Fruit fly (Drosophila melanogaster): ENCODE measurements around the gene CG5909.

The CG5909 gene

DNA sequence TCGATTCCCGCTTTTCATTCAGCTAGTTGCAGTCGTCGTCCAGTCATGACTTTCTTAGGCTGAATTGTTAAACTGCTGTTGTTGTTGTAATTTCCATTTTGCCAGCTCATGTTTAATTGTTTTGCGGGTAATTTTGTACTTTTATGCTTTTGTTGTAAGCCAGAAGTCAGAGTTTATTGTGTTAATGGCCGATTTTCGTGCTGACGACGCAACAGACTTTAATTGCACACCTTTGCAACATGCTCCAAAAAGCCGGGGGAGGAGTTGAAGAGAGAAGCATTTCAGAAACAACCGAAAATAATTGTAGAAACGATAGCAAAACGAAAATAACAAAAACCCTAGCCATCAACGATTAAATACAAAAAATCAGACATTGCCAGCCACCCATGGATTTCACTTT is 22.3 kb upstream of the CG5909 start:
- TF ChIP-seq CG17801 (GFP tag; optimal IDR thresholded peaks at IDR 0.05; ENCODE audit: partially characterized antibody) = peak; percentile 9

dm6 chr3R:27139963-27140362 is 21.0 kb upstream of the CG5909 start:
- no peak for TF ChIP-seq CG17801 (GFP tag; optimal IDR thresholded peaks at IDR 0.05; ENCODE audit: partially characterized antibody)

DNA sequence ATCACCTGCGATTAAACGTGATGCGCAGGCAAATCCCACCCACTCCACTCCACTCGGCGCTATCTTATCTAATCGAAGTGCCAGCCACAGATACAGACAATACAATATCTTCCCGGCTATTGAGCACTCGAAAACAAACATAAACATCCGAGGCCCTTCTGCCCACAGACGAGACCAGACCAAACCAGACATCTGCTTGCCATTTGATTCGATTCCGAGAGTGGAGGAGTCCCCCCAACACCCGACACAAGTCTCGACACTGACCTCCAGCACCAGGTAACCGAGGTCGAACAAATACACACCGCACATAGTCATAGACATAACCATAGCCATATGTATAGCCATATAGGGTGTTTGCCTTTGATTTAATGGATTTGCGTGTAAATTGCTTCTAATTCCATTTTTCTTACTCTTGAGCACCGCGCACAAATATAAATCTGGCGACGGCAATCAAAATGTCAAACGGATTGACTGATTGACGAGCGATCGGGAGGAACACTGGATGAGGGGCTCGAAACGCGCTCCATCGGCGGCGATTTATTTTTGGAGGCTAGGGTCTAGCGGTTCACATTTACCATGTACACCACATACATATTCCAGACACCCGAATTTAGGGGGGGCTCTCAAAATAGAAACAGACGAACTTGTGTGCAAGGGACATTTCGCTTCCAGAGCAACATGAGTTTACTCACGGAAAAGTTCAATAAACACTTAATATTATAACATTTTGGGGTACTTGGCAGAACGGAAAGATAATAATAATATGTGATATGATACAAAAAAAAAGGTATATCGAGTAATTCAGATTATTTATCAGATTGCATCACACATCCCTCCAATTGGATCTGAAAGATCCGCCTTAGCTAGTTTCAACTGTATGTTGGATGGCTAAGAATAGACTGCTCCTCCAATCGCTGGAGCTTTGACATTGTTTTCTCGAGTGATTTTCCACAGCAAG is 11.9 kb upstream of the CG5909 start:
- no peak for TF ChIP-seq CG17801 (GFP tag; optimal IDR thresholded peaks at IDR 0.05; ENCODE audit: partially characterized antibody)

- TF ChIP-seq CG17801 (GFP tag; optimal IDR thresholded peaks at IDR 0.05; ENCODE audit: partially characterized antibody) = peak; percentile 36
These were observed 10.9 kb upstream of the CG5909 start for dm6 chr3R:27149884-27150676.

dm6 chr3R:27150685-27151515 is 10.1 kb upstream of the CG5909 start, which contains the start of gene CG6051:
Gene CG6051 (minus strand): TSS chr3R:27151069.
- TF ChIP-seq CG17801 (GFP tag; optimal IDR thresholded peaks at IDR 0.05; ENCODE audit: partially characterized antibody) = peak; percentile 53

DNA sequence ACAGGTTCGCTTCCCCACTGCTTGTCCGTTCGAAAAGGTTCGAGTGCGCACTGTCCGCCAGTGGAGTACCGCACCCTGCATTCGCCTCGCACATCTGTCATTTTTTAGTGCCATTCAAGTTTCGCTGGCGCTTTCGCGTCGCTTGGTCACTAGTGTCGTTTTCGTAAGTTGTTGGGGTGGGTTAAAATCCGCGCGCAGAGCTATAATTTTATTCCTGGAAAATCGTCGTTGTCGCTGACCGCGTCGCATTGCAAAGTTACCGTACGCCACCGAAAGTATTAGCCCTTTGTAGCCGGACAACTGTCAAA is 9.5 kb upstream of the CG5909 start, which contains the start of gene Men-b:
Gene Men-b (plus strand): TSS at position 147 of the 308 bp plus-strand sequence.
- peak; percentile 8 for TF ChIP-seq CG17801 (GFP tag; optimal IDR thresholded peaks at IDR 0.05; ENCODE audit: partially characterized antibody)

- TF ChIP-seq CG17801 (GFP tag; optimal IDR thresholded peaks at IDR 0.05; ENCODE audit: partially characterized antibody) = peak; percentile 69
These were observed 8.6 kb upstream of the CG5909 start for dm6 chr3R:27152129-27152968.

DNA sequence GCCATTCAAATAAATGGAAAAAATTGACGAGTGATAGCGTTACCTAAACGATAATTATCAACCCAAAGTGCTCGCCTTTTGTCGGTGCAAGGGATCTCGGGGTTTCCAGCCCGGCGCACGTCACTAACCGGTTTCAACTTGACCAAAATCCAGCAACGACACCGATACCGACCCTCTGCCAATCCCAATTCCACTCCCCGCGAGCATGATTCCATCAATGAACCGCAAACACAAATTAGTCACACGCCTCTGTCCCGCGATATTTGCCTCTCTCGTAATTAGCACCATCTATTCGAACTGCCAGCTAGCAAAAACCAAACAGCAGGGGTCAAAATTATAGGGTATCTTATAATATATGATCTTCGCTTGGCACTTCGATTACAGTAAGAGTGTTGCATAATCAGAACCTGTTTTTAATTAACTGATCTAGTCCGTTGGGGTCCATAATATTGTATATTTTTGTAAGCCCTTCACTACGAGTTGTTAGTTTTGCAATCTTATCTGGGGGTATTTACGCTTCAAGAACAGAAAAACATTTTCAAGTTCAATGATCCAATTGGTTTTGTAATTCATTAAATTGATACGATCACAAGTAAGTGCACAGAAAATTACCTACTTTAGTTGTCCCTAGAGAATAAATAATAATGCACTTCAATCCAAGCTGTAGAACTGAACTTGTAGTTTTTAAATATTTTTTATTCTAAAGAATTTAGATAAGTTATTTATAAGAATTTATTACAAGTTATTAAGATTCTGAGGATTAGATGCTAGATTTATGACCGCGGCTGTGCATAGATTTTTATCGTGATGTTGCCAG is 7.7 kb upstream of the CG5909 start:
- no peak for TF ChIP-seq CG17801 (GFP tag; optimal IDR thresholded peaks at IDR 0.05; ENCODE audit: partially characterized antibody)

dm6 chr3R:27154001-27154400 is 7.0 kb upstream of the CG5909 start:
- no peak for TF ChIP-seq CG17801 (GFP tag; optimal IDR thresholded peaks at IDR 0.05; ENCODE audit: partially characterized antibody)

- no peak for TF ChIP-seq CG17801 (GFP tag; optimal IDR thresholded peaks at IDR 0.05; ENCODE audit: partially characterized antibody)
These were observed 3.1 kb upstream of the CG5909 start, which contains the start of gene grass for dm6 chr3R:27157814-27158213. Gene grass (plus strand): TSS chr3R:27157948.

DNA sequence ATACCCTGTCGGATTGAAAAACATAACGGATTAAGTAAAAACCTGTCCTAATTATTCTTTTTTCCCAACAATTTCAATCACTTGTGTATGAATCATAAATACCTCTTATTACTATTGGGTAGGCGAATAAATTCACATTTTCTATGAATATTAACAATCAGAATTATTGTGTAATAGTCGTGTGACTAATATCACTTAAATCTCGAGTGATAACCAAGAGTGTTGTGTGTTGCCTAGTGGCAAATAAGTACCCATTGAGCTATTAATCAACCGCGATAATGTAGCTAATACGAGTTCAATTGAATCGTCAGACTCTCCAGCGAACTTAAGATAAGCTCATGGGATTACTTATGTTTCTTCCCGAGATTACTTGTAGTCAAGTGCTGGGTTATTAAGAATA is 1.1 kb upstream of the CG5909 start:
- no peak for TF ChIP-seq CG17801 (GFP tag; optimal IDR thresholded peaks at IDR 0.05; ENCODE audit: partially characterized antibody)

dm6 chr3R:27162824-27163223 is 1.9 kb downstream of the CG5909 start, which contains the start of gene ppk31:
Gene ppk31 (plus strand): TSS chr3R:27163124.
- TF ChIP-seq CG17801 (GFP tag; optimal IDR thresholded peaks at IDR 0.05; ENCODE audit: partially characterized antibody) = no peak

DNA sequence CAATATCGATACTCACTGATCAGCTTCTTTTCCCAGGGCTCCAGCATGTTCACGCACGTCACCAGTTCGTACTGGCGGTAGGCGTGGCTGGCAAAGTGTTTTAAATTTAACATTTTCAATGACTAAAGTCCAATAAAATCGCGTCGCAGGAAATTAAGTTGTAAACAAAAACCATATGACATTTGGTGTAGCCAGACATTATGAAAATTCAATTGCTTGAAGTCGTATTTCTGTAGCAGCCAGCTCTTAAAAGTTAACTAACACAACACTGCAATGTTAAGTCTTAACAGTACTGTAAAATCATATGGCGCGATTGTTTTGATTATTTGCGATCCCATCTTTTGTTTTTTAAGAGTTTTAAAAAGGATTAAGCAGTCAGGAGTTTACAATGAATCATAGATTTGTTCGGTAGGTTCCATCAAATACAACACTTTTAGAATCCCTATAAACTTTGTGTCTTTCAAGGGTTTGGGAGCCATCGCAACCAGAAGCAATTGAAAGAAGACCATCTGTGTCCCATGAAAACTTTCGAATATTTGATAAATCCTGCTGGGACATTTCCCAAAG is 4.5 kb downstream of the CG5909 start, which contains the start of the genes CG34293 and spn-D:
Gene CG34293 (minus strand): TSS at position 160 of the 567 bp plus-strand sequence.
Gene spn-D (plus strand): TSS at position 301 of the 567 bp plus-strand sequence.
- TF ChIP-seq CG17801 (GFP tag; optimal IDR thresholded peaks at IDR 0.05; ENCODE audit: partially characterized antibody) = peak; percentile 28
